Fruit fly (Drosophila melanogaster) whole organism, wandering third instar larva: ENCODE data around the gene Vajk1.

Experiments
- Abd-B ChIP-seq: fragments of >200 bp; optimal IDR thresholded peaks from 2 replicates; lab custom pipeline; 2017; ENCODE audit warnings: missing biosample characterization, missing genetic modification characterization
- CG9705 ChIP-seq: fragments of 200-800 bp; sonication (Bioruptor generic); optimal IDR thresholded peaks from 2 replicates; lab custom pipeline; 2018; ENCODE audit warnings: missing biosample characterization, mild to moderate bottlenecking, missing genetic modification characterization
- CrebA ChIP-seq: fragments of 200-800 bp; sonication (Bioruptor generic); optimal IDR thresholded peaks from 2 replicates; lab custom pipeline; 2016; ENCODE audit warnings: missing biosample characterization, mild to moderate bottlenecking, missing genetic modification characterization, borderline replicate concordance
- Dfd ChIP-seq: fragments of >200 bp; optimal IDR thresholded peaks from 2 replicates; lab custom pipeline; 2017; ENCODE audit warnings: missing biosample characterization, missing genetic modification characterization
- Dif ChIP-seq: fragments of 200-275, 200-300 bp; sonication (Bioruptor generic); optimal IDR thresholded peaks from 2 replicates; lab custom pipeline; 2018; ENCODE audit warnings: missing biosample characterization, missing genetic modification characterization; ENCODE audit not compliant: partially characterized antibody
- GATAd ChIP-seq: sonication (Bioruptor generic); optimal IDR thresholded peaks from 2 replicates; lab custom pipeline; 2016; ENCODE audit warnings: missing biosample characterization, missing genetic modification characterization
- HLH106 ChIP-seq: fragments of 200-800 bp; optimal IDR thresholded peaks from 3 replicates; lab custom pipeline; 2019; ENCODE audit warnings: missing biosample characterization, mild to moderate bottlenecking, missing genetic modification characterization, moderate library complexity
- Hnf4 ChIP-seq: fragments of 200-800 bp; sonication (Bioruptor generic); optimal IDR thresholded peaks from 2 replicates; lab custom pipeline; 2016; ENCODE audit warnings: missing biosample characterization, mild to moderate bottlenecking, missing genetic modification characterization
- Hr78 ChIP-seq: fragments of >200 bp; optimal IDR thresholded peaks from 2 replicates; lab custom pipeline; 2017; ENCODE audit warnings: missing biosample characterization, missing genetic modification characterization
- Hr83 ChIP-seq: fragments of 200-300 bp; sonication (Bioruptor generic); optimal IDR thresholded peaks from 2 replicates; lab custom pipeline; 2016; ENCODE audit warnings: missing biosample characterization, mild to moderate bottlenecking, missing genetic modification characterization, moderate library complexity; ENCODE audit not compliant: poor library complexity, severe bottlenecking
- Mio ChIP-seq: sonication (Bioruptor generic); optimal IDR thresholded peaks from 2 replicates; lab custom pipeline; 2016; ENCODE audit warnings: missing biosample characterization, missing genetic modification characterization
- Myc ChIP-seq: fragments of >200 bp; optimal IDR thresholded peaks from 2 replicates; lab custom pipeline; 2017
- OdsH ChIP-seq: fragments of 200-800 bp; sonication (Bioruptor generic); optimal IDR thresholded peaks from 2 replicates; lab custom pipeline; 2016; ENCODE audit warnings: missing biosample characterization, mild to moderate bottlenecking, missing genetic modification characterization
- Sp1 ChIP-seq: fragments of 200-800 bp; sonication (Bioruptor generic); optimal IDR thresholded peaks from 3 replicates; lab custom pipeline; 2019; ENCODE audit warnings: missing biosample characterization, mild to moderate bottlenecking, missing genetic modification characterization, moderate library complexity
- br ChIP-seq: fragments of 200-800 bp; sonication (Bioruptor generic); optimal IDR thresholded peaks from 2 replicates; lab custom pipeline; 2016; ENCODE audit warnings: missing biosample characterization, missing genetic modification characterization
- ey ChIP-seq: fragments of 200-800 bp; sonication (Bioruptor generic); optimal IDR thresholded peaks from 2 replicates; lab custom pipeline; 2016; ENCODE audit warnings: missing biosample characterization, missing genetic modification characterization
- foxo ChIP-seq, 2 experiments: fragments of 200-800 bp; sonication (Bioruptor generic); optimal IDR thresholded peaks; 2 replicates in 1 of 2; 3 replicates in 1 of 2; lab custom pipeline; 2016 to 2017; ENCODE audit warnings: missing biosample characterization in 2 of 2, missing genetic modification characterization in 2 of 2
- jim ChIP-seq: fragments of 175-275, 200-325 bp; sonication (Bioruptor generic); optimal IDR thresholded peaks from 2 replicates; lab custom pipeline; 2016; ENCODE audit warnings: missing biosample characterization, mild to moderate bottlenecking, missing genetic modification characterization
- rgr ChIP-seq: fragments of 200-800 bp; sonication (Bioruptor generic); optimal IDR thresholded peaks from 3 replicates; lab custom pipeline; 2016; ENCODE audit warnings: missing biosample characterization, mild to moderate bottlenecking, missing genetic modification characterization
- tai ChIP-seq: sonication (Bioruptor generic); optimal IDR thresholded peaks from 2 replicates; lab custom pipeline; 2016; ENCODE audit warnings: missing biosample characterization, missing genetic modification characterization

Vajk1 gene

dm6 chr2L:13873147-13873546 lies 50.2 kb downstream of the Vajk1 start:
- TF ChIP-seq Hr83 (GFP tag; lab: Kevin White, UChicago): no peak
- TF ChIP-seq jim (GFP tag; lab: Kevin White, UChicago): no peak
- no peak for TF ChIP-seq Hnf4
- no peak for TF ChIP-seq HLH106 (tag; lab: Kevin White, UChicago)
- no peak for TF ChIP-seq CG9705
- TF ChIP-seq GATAd: no peak
- TF ChIP-seq OdsH (GFP tag; lab: Kevin White, UChicago): no peak
- TF ChIP-seq Dfd (GFP tag; lab: Kevin White, UChicago): no peak
- TF ChIP-seq foxo (GFP tag; optimal IDR thresholded peaks at IDR 0.05; lab: Kevin White, UChicago): no peak
- no peak for TF ChIP-seq br
- no peak for TF ChIP-seq Sp1 (GFP tag; lab: Kevin White, UChicago)
- TF ChIP-seq Dif (GFP tag; lab: Kevin White, UChicago): no peak
- no peak for TF ChIP-seq CrebA (GFP tag; lab: Kevin White, UChicago)
- no peak for TF ChIP-seq tai (GFP tag; lab: Kevin White, UChicago)
- no peak for TF ChIP-seq Abd-B (GFP tag; lab: Kevin White, UChicago)
- no peak for TF ChIP-seq rgr (GFP tag; lab: Kevin White, UChicago)
- no peak for TF ChIP-seq Myc (lab: Kevin White, UChicago)
- no peak for TF ChIP-seq Hr78
- no peak for TF ChIP-seq Mio (GFP tag; lab: Kevin White, UChicago)
- TF ChIP-seq ey (GFP tag; lab: Kevin White, UChicago): no peak
